Fruit fly (Drosophila melanogaster) whole organism, embryonic: ENCODE measurements around the gene mon2.

ENCODE experiments used
- ATbp ChIP-seq: fragments of 200-800 bp; sonication (Bioruptor generic); optimal IDR thresholded peaks from 2 replicates; lab custom pipeline; 2017; ENCODE audit warnings: missing biosample characterization, mild to moderate bottlenecking, missing genetic modification characterization, missing genetic modification reagents
- BEAF-32 ChIP-seq: fragments of 200-800 bp; sonication (Bioruptor generic); optimal IDR thresholded peaks from 3 replicates; lab custom pipeline; 2017; ENCODE audit warnings: missing biosample characterization, missing genetic modification characterization, mild to moderate bottlenecking, moderate library complexity, missing genetic modification reagents
- BtbVII ChIP-seq: fragments of 200-800 bp; sonication (Bioruptor generic); optimal IDR thresholded peaks from 3 replicates; lab custom pipeline; 2017; ENCODE audit warnings: missing biosample characterization, mild to moderate bottlenecking, missing genetic modification characterization
- CG10267 ChIP-seq: fragments of 200-800 bp; sonication (Bioruptor generic); optimal IDR thresholded peaks from 2 replicates; lab custom pipeline; 2018; ENCODE audit warnings: missing biosample characterization, mild to moderate bottlenecking, missing genetic modification characterization, moderate library complexity
- CG10462 ChIP-seq: fragments of 200-800 bp; sonication (Bioruptor generic); optimal IDR thresholded peaks from 2 replicates; lab custom pipeline; 2016; ENCODE audit warnings: missing biosample characterization, missing genetic modification characterization
- CG10959 ChIP-seq: fragments of 200-800 bp; sonication (Bioruptor generic); IDR thresholded peaks from 2 replicates; pipeline ENCODE4 v1.3.6; 2022; ENCODE audit warnings: missing biosample characterization, missing genetic modification characterization
- CG11247 ChIP-seq: fragments of 200-800 bp; sonication (Bioruptor generic); IDR thresholded peaks from 2 replicates; pipeline ENCODE4 v1.3.6; 2022; ENCODE audit warnings: missing biosample characterization, missing genetic modification characterization
- CG11723 ChIP-seq: fragments of 200-800 bp; sonication (Bioruptor generic); optimal IDR thresholded peaks from 2 replicates; lab custom pipeline; 2017; ENCODE audit warnings: missing biosample characterization, mild to moderate bottlenecking, missing genetic modification characterization
- CG13424 ChIP-seq: fragments of 200-800 bp; sonication (Bioruptor generic); optimal IDR thresholded peaks from 2 replicates; lab custom pipeline; 2019; ENCODE audit warnings: missing biosample characterization, mild to moderate bottlenecking, missing genetic modification characterization, moderate library complexity
- CG14014 ChIP-seq: fragments of 200-800 bp; sonication (Bioruptor generic); IDR thresholded peaks from 2 replicates; pipeline ENCODE4 v1.3.6; 2022; ENCODE audit warnings: missing biosample characterization, missing genetic modification characterization
- CG15601 ChIP-seq: fragments of 200-800 bp; sonication (Bioruptor generic); optimal IDR thresholded peaks from 3 replicates; lab custom pipeline; 2019; ENCODE audit warnings: missing biosample characterization, mild to moderate bottlenecking, missing genetic modification characterization, moderate library complexity
- CG17829 ChIP-seq: fragments of 200-800 bp; optimal IDR thresholded peaks from 2 replicates; lab custom pipeline; 2019; ENCODE audit warnings: missing biosample characterization, mild to moderate bottlenecking, missing genetic modification characterization, moderate library complexity
- CG18011 ChIP-seq: fragments of 200-800 bp; sonication (Bioruptor generic); optimal IDR thresholded peaks from 2 replicates; lab custom pipeline; 2017; ENCODE audit warnings: missing biosample characterization, missing genetic modification characterization, mild to moderate bottlenecking, moderate library complexity, missing genotype
- CG18262 ChIP-seq: fragments of 200-800 bp; optimal IDR thresholded peaks from 3 replicates; lab custom pipeline; 2019; ENCODE audit warnings: missing biosample characterization, mild to moderate bottlenecking, missing genetic modification characterization, moderate library complexity
- CG2202 ChIP-seq: fragments of 200-800 bp; sonication (Bioruptor generic); optimal IDR thresholded peaks from 2 replicates; lab custom pipeline; 2018; ENCODE audit warnings: missing biosample characterization, mild to moderate bottlenecking, missing genetic modification characterization
- CG2678 ChIP-seq: fragments of 200-800 bp; sonication (Bioruptor generic); optimal IDR thresholded peaks from 3 replicates; lab custom pipeline; 2019; ENCODE audit warnings: missing biosample characterization, mild to moderate bottlenecking, missing genetic modification characterization, moderate library complexity
- CG2712 ChIP-seq: fragments of 200-800 bp; optimal IDR thresholded peaks from 3 replicates; lab custom pipeline; 2019; ENCODE audit warnings: missing biosample characterization, mild to moderate bottlenecking, missing genetic modification characterization, moderate library complexity
- CG2875 ChIP-seq: fragments of 200-800 bp; sonication (Bioruptor generic); optimal IDR thresholded peaks from 2 replicates; lab custom pipeline; 2017; ENCODE audit warnings: missing biosample characterization, mild to moderate bottlenecking, missing genetic modification characterization, missing genetic modification reagents
- CG33213 ChIP-seq: fragments of 200-800 bp; sonication (Bioruptor generic); optimal IDR thresholded peaks from 3 replicates; lab custom pipeline; 2016; ENCODE audit warnings: missing biosample characterization, missing genetic modification characterization
- CoRest ChIP-seq: fragments of 200-800 bp; sonication (Bioruptor generic); optimal IDR thresholded peaks from 3 replicates; lab custom pipeline; 2018; ENCODE audit warnings: missing biosample characterization, mild to moderate bottlenecking, missing genetic modification characterization, moderate library complexity
- D ChIP-seq, 2 experiments: fragments of 200-800 bp in 1 of 2; fragments of >200 bp in 1 of 2; sonication (Bioruptor generic) in 1 of 2; optimal IDR thresholded peaks; 2 replicates in 1 of 2; 3 replicates in 1 of 2; lab custom pipeline; 2017; ENCODE audit warnings: mild to moderate bottlenecking in 1 of 2, missing biosample characterization in 1 of 2, missing genetic modification characterization in 1 of 2, missing genetic modification reagents in 1 of 2
- D19A ChIP-seq: fragments of 200-800 bp; optimal IDR thresholded peaks from 3 replicates; lab custom pipeline; 2019; ENCODE audit warnings: missing biosample characterization, mild to moderate bottlenecking, missing genetic modification characterization, moderate library complexity
- H2.0 ChIP-seq: fragments of 200-800 bp; sonication (Bioruptor generic); IDR thresholded peaks from 2 replicates; pipeline ENCODE4 v1.3.6; 2022; ENCODE audit warnings: missing biosample characterization, missing genetic modification characterization
- Mes4 ChIP-seq: fragments of 200-800 bp; sonication (Bioruptor generic); optimal IDR thresholded peaks from 2 replicates; lab custom pipeline; 2016; ENCODE audit warnings: missing biosample characterization, missing genetic modification characterization
- Oli ChIP-seq: fragments of 200-800 bp; sonication (Bioruptor generic); optimal IDR thresholded peaks from 2 replicates; lab custom pipeline; 2018; ENCODE audit warnings: missing biosample characterization, mild to moderate bottlenecking, missing genetic modification characterization, moderate library complexity
- Scr ChIP-seq: fragments of 200-800 bp; sonication (Bioruptor generic); IDR thresholded peaks from 2 replicates; pipeline ENCODE4 v1.3.6; 2022; ENCODE audit warnings: missing biosample characterization, missing genetic modification characterization; ENCODE audit not compliant: partially characterized antibody
- Ssrp ChIP-seq: fragments of 200-800 bp; sonication (Bioruptor generic); optimal IDR thresholded peaks from 2 replicates; lab custom pipeline; 2018; ENCODE audit warnings: missing biosample characterization, mild to moderate bottlenecking, missing genetic modification characterization, moderate library complexity
- ac ChIP-seq: fragments of 200-800 bp; sonication (Bioruptor generic); optimal IDR thresholded peaks from 3 replicates; lab custom pipeline; 2017; ENCODE audit warnings: missing biosample characterization, mild to moderate bottlenecking, missing genetic modification characterization
- amos ChIP-seq: fragments of 200-800 bp; sonication (Bioruptor generic); IDR thresholded peaks from 2 replicates; pipeline ENCODE4 v1.3.6; 2022; ENCODE audit warnings: missing biosample characterization, missing genetic modification characterization; ENCODE audit not compliant: partially characterized antibody
- bsh ChIP-seq, 2 experiments: fragments of 200-800 bp; sonication (Bioruptor generic); optimal IDR thresholded peaks; 2 replicates each; lab custom pipeline; 2017 to 2018; ENCODE audit warnings: mild to moderate bottlenecking in 2 of 2, missing biosample characterization in 2 of 2, missing genetic modification characterization in 2 of 2, moderate library complexity in 1 of 2
- dmrt11E ChIP-seq: fragments of 200-800 bp; sonication (Bioruptor generic); optimal IDR thresholded peaks from 3 replicates; lab custom pipeline; 2018; ENCODE audit warnings: missing biosample characterization, mild to moderate bottlenecking, missing genetic modification characterization, moderate library complexity
- esg ChIP-seq: fragments of 200-800 bp; sonication (Bioruptor generic); conservative IDR thresholded peaks from 2 replicates; pipeline ENCODE4 v1.3.6; 2022; ENCODE audit warnings: missing biosample characterization, missing genetic modification characterization
- gcm ChIP-seq: fragments of 200-800 bp; sonication (Bioruptor generic); optimal IDR thresholded peaks from 2 replicates; lab custom pipeline; 2019; ENCODE audit warnings: missing biosample characterization, mild to moderate bottlenecking, missing genetic modification characterization, moderate library complexity
- gem ChIP-seq: fragments of 200-800 bp; sonication (Bioruptor generic); optimal IDR thresholded peaks from 2 replicates; lab custom pipeline; 2019; ENCODE audit warnings: missing biosample characterization, mild to moderate bottlenecking, missing genetic modification characterization, moderate library complexity
- grau ChIP-seq: fragments of 200-800 bp; optimal IDR thresholded peaks from 3 replicates; lab custom pipeline; 2019; ENCODE audit warnings: missing biosample characterization, mild to moderate bottlenecking, missing genetic modification characterization, moderate library complexity
- hth ChIP-seq: fragments of >200 bp; optimal IDR thresholded peaks from 2 replicates; lab custom pipeline; 2017; ENCODE audit warnings: inconsistent platforms
- kah ChIP-seq: fragments of 200-800 bp; sonication (Bioruptor generic); optimal IDR thresholded peaks from 2 replicates; lab custom pipeline; 2018; ENCODE audit warnings: missing biosample characterization, mild to moderate bottlenecking, missing genetic modification characterization
- lola ChIP-seq, 3 experiments: fragments of >200 bp in 2 of 3; fragments of 200-800 bp in 1 of 3; sonication (Bioruptor generic) in 1 of 3; optimal IDR thresholded peaks; 2 replicates each; lab custom pipeline; 2017 to 2019; ENCODE audit warnings: missing biosample characterization in 3 of 3, missing genetic modification characterization in 3 of 3, mild to moderate bottlenecking in 1 of 3, moderate library complexity in 1 of 3
- nerfin-1 ChIP-seq: fragments of 200-800 bp; sonication (Bioruptor generic); optimal IDR thresholded peaks from 3 replicates; lab custom pipeline; 2019; ENCODE audit warnings: missing biosample characterization, mild to moderate bottlenecking, missing genetic modification characterization, moderate library complexity
- nmo ChIP-seq: fragments of 200-800 bp; sonication (Bioruptor generic); optimal IDR thresholded peaks from 2 replicates; lab custom pipeline; 2018; ENCODE audit warnings: missing biosample characterization, mild to moderate bottlenecking, missing genetic modification characterization, moderate library complexity
- oc ChIP-seq: fragments of 200-800 bp; sonication (Bioruptor generic); optimal IDR thresholded peaks from 2 replicates; lab custom pipeline; 2018; ENCODE audit warnings: missing biosample characterization, mild to moderate bottlenecking, missing genetic modification characterization, moderate library complexity
- org-1 ChIP-seq: fragments of 200-800 bp; sonication (Bioruptor generic); optimal IDR thresholded peaks from 2 replicates; lab custom pipeline; 2017; ENCODE audit warnings: missing biosample characterization, missing genetic modification characterization
- p53 ChIP-seq: fragments of 200-800 bp; sonication (Bioruptor generic); optimal IDR thresholded peaks from 2 replicates; lab custom pipeline; 2016; ENCODE audit warnings: missing biosample characterization, missing genetic modification characterization
- phol ChIP-seq: fragments of 200-800 bp; sonication (Bioruptor generic); optimal IDR thresholded peaks from 3 replicates; lab custom pipeline; 2018; ENCODE audit warnings: missing biosample characterization, mild to moderate bottlenecking, missing genetic modification characterization, moderate library complexity
- sc ChIP-seq, 3 experiments: fragments of >200 bp in 2 of 3; fragments of 200-800 bp in 1 of 3; sonication (Bioruptor generic) in 1 of 3; optimal IDR thresholded peaks; 2 replicates in 2 of 3; 3 replicates in 1 of 3; lab custom pipeline; 2017; ENCODE audit warnings: mild to moderate bottlenecking in 1 of 3, missing biosample characterization in 1 of 3, missing genetic modification characterization in 1 of 3, missing genetic modification reagents in 1 of 3
- sisA ChIP-seq: fragments of 200-800 bp; sonication (Bioruptor generic); IDR thresholded peaks from 2 replicates; pipeline ENCODE4 v1.3.6; 2022; ENCODE audit warnings: missing biosample characterization, missing genetic modification characterization
- twi ChIP-seq: fragments of 200-800 bp; optimal IDR thresholded peaks from 2 replicates; lab custom pipeline; 2019; ENCODE audit warnings: missing biosample characterization, mild to moderate bottlenecking, missing genetic modification characterization, moderate library complexity
- zen ChIP-seq: fragments of 200-800 bp; sonication (Bioruptor generic); optimal IDR thresholded peaks from 3 replicates; lab custom pipeline; 2018; ENCODE audit warnings: missing biosample characterization, mild to moderate bottlenecking, missing genetic modification characterization, moderate library complexity

mon2 gene

DNA sequence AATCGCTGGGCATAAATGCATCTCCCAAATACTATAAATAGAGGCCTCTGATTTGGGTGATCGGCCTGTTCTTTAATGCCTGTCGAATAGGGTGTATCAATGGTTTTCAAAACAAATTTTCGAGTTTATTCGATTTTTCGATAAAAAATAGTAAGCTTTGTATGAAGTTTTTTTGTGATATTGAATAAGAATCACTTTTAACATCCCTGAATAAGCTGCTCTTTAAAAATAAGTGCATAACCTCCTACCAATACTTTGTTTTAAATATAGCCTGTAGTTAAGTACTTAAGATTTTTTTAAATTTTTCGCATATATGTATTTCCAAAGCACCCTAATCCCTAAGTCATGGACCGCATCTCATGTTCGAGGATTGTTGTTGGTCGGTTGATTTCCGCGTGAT is 43.2 kb downstream of the mon2 start:
- no peak for TF ChIP-seq CG33213 (GFP tag; lab: Kevin White, UChicago)
- no peak for TF ChIP-seq Scr (GFP tag; lab: Robert Waterston, UW)
- peak; percentile 17 for TF ChIP-seq twi (tag; lab: Kevin White, UChicago)
- TF ChIP-seq Oli, result peak; percentile 32
- peak in 1 of 3 experiments; percentile 78 for TF ChIP-seq lola (GFP tag; optimal IDR thresholded peaks at IDR 0.05; lab: Kevin White, UChicago)
- no peak for TF ChIP-seq BEAF-32 (GFP tag; lab: Kevin White, UChicago)
- peak; percentile 47 for TF ChIP-seq CoRest (tag; lab: Kevin White, UChicago)
- TF ChIP-seq CG2202 (tag; lab: Kevin White, UChicago), result peak; percentile 59
- TF ChIP-seq zen (tag; lab: Kevin White, UChicago), result no peak
- TF ChIP-seq ATbp (GFP tag; lab: Kevin White, UChicago), result peak; percentile 21
- TF ChIP-seq CG10462 (GFP tag; lab: Kevin White, UChicago), result peak; percentile 12
- no peak for TF ChIP-seq CG18011
- TF ChIP-seq CG13424 (tag; lab: Kevin White, UChicago), result peak; percentile 78
- TF ChIP-seq hth (lab: Kevin White, UChicago), result no peak
- peak; percentile 59 for TF ChIP-seq D19A (tag; lab: Kevin White, UChicago)
- no peak for TF ChIP-seq sc (optimal IDR thresholded peaks at IDR 0.05; lab: Kevin White, UChicago)
- TF ChIP-seq sc (GFP tag; optimal IDR thresholded peaks at IDR 0.05; lab: Kevin White, UChicago), result peak; percentile 32
- TF ChIP-seq ac (GFP tag; lab: Kevin White, UChicago), result no peak
- peak; percentile 41 for TF ChIP-seq CG2875 (GFP tag; lab: Kevin White, UChicago)
- TF ChIP-seq phol (tag; lab: Kevin White, UChicago), result peak; percentile 11
- TF ChIP-seq CG11723 (GFP tag; lab: Kevin White, UChicago), result peak; percentile 0
- TF ChIP-seq CG11247, result no peak
- peak; percentile 37 for TF ChIP-seq dmrt11E (tag; lab: Kevin White, UChicago)
- peak; percentile 37 for TF ChIP-seq Ssrp (tag; lab: Kevin White, UChicago)
- no peak for TF ChIP-seq D (optimal IDR thresholded peaks at IDR 0.05; lab: Kevin White, UChicago)
- TF ChIP-seq D (GFP tag; optimal IDR thresholded peaks at IDR 0.05; lab: Kevin White, UChicago), result peak; percentile 8
- TF ChIP-seq esg (GFP tag; lab: Robert Waterston, UW), result no peak
- peak; percentile 21 for TF ChIP-seq nmo (GFP tag; lab: Kevin White, UChicago)
- TF ChIP-seq CG2712 (tag; lab: Kevin White, UChicago), result peak; percentile 53
- peak; percentile 30 for TF ChIP-seq CG17829 (tag; lab: Kevin White, UChicago)
- TF ChIP-seq bsh (GFP tag; optimal IDR thresholded peaks at IDR 0.05; lab: Kevin White, UChicago), result peak; percentile 19 to 76
- no peak for TF ChIP-seq amos (GFP tag; lab: Robert Waterston, UW)
- TF ChIP-seq gcm (GFP tag; lab: Kevin White, UChicago), result peak; percentile 83
- no peak for TF ChIP-seq CG10959 (GFP tag; lab: Robert Waterston, UW)
- peak; percentile 59 for TF ChIP-seq CG18262 (tag; lab: Kevin White, UChicago)
- TF ChIP-seq gem (tag; lab: Kevin White, UChicago), result peak; percentile 76
- TF ChIP-seq H2.0 (GFP tag; lab: Robert Waterston, UW), result no peak
- TF ChIP-seq grau (tag; lab: Kevin White, UChicago), result peak; percentile 49
- TF ChIP-seq CG14014 (GFP tag; lab: Robert Waterston, UW), result no peak
- TF ChIP-seq p53 (GFP tag; lab: Kevin White, UChicago), result no peak
- TF ChIP-seq sisA, result no peak
- TF ChIP-seq nerfin-1 (tag; lab: Kevin White, UChicago), result peak; percentile 13
- peak; percentile 12 for TF ChIP-seq CG10267 (tag; lab: Kevin White, UChicago)
- TF ChIP-seq Mes4, result peak; percentile 15
- no peak for TF ChIP-seq kah
- no peak for TF ChIP-seq BtbVII (GFP tag; lab: Kevin White, UChicago)
- TF ChIP-seq org-1 (GFP tag; lab: Kevin White, UChicago), result peak; percentile 37
- TF ChIP-seq oc, result no peak
- TF ChIP-seq CG2678 (tag; lab: Kevin White, UChicago), result no peak
- peak; percentile 80 for TF ChIP-seq CG15601 (tag; lab: Kevin White, UChicago)
